Fruit fly (Drosophila melanogaster) whole organism, embryonic: ENCODE measurements around the gene slow.

Experiments
- CG10147 ChIP-seq: fragments of 200-800 bp; sonication (Bioruptor generic); optimal IDR thresholded peaks from 2 replicates; lab custom pipeline; 2019; ENCODE audit warnings: missing biosample characterization, mild to moderate bottlenecking, missing genetic modification characterization, moderate library complexity
- CG10209 ChIP-seq: fragments of 200-800 bp; sonication (Bioruptor generic); optimal IDR thresholded peaks from 3 replicates; lab custom pipeline; 2017; ENCODE audit warnings: missing biosample characterization, mild to moderate bottlenecking, missing genetic modification characterization, missing genetic modification reagents
- CG10274 ChIP-seq: fragments of 200-800 bp; sonication (Bioruptor generic); optimal IDR thresholded peaks from 3 replicates; lab custom pipeline; 2017; ENCODE audit warnings: missing biosample characterization, mild to moderate bottlenecking, missing genetic modification characterization
- CG10959 ChIP-seq: fragments of 200-800 bp; sonication (Bioruptor generic); IDR thresholded peaks from 2 replicates; pipeline ENCODE4 v1.3.6; 2022; ENCODE audit warnings: missing biosample characterization, missing genetic modification characterization
- CG10979 ChIP-seq: fragments of 200-800 bp; sonication (Bioruptor generic); optimal IDR thresholded peaks from 2 replicates; lab custom pipeline; 2018; ENCODE audit warnings: missing biosample characterization, mild to moderate bottlenecking, missing genetic modification characterization, moderate library complexity
- CG11723 ChIP-seq: fragments of 200-800 bp; sonication (Bioruptor generic); optimal IDR thresholded peaks from 2 replicates; lab custom pipeline; 2017; ENCODE audit warnings: missing biosample characterization, mild to moderate bottlenecking, missing genetic modification characterization
- CG12104 ChIP-seq: fragments of 200-800 bp; sonication (Bioruptor generic); optimal IDR thresholded peaks from 3 replicates; lab custom pipeline; 2016; ENCODE audit warnings: missing biosample characterization, missing genetic modification characterization
- CG12219 ChIP-seq: fragments of 200-800 bp; sonication (Bioruptor generic); optimal IDR thresholded peaks from 3 replicates; lab custom pipeline; 2018; ENCODE audit warnings: missing biosample characterization, mild to moderate bottlenecking, missing genetic modification characterization
- CG1647 ChIP-seq: fragments of 200-800 bp; sonication (Bioruptor generic); optimal IDR thresholded peaks from 3 replicates; lab custom pipeline; 2016; ENCODE audit warnings: missing biosample characterization, missing genetic modification characterization
- CG17568 ChIP-seq: fragments of 200-800 bp; sonication (Bioruptor generic); optimal IDR thresholded peaks from 2 replicates; lab custom pipeline; 2018; ENCODE audit warnings: missing biosample characterization, mild to moderate bottlenecking, missing genetic modification characterization, moderate library complexity
- CG18011 ChIP-seq: fragments of 200-800 bp; sonication (Bioruptor generic); optimal IDR thresholded peaks from 2 replicates; lab custom pipeline; 2017; ENCODE audit warnings: missing biosample characterization, missing genetic modification characterization, mild to moderate bottlenecking, moderate library complexity, missing genotype
- CG2199 ChIP-seq: fragments of 200-800 bp; sonication (Bioruptor generic); IDR thresholded peaks from 3 replicates; pipeline ENCODE4 v1.3.6; 2022; ENCODE audit warnings: missing biosample characterization, missing genetic modification characterization
- CG31224 ChIP-seq: fragments of 200-800 bp; sonication (Bioruptor generic); IDR thresholded peaks from 2 replicates; pipeline ENCODE4 v1.3.6; 2022; ENCODE audit warnings: missing biosample characterization, missing genetic modification characterization
- CG34422 ChIP-seq: fragments of 200-800 bp; sonication (Bioruptor generic); IDR thresholded peaks from 3 replicates; pipeline ENCODE4 v1.3.6; 2022; ENCODE audit warnings: missing biosample characterization, missing genetic modification characterization
- CG7372 ChIP-seq: fragments of 200-800 bp; sonication (Bioruptor generic); IDR thresholded peaks from 2 replicates; pipeline ENCODE4 v1.3.6; 2022; ENCODE audit warnings: missing biosample characterization, missing genetic modification characterization
- CG7839 ChIP-seq: fragments of 200-800 bp; sonication (Bioruptor generic); optimal IDR thresholded peaks from 3 replicates; lab custom pipeline; 2018; ENCODE audit warnings: missing biosample characterization, mild to moderate bottlenecking, missing genetic modification characterization, moderate library complexity
- CG8478 ChIP-seq: fragments of >200 bp; optimal IDR thresholded peaks from 2 replicates; lab custom pipeline; 2018
- CG8924 ChIP-seq: fragments of 200-800 bp; optimal IDR thresholded peaks from 3 replicates; lab custom pipeline; 2019; ENCODE audit warnings: missing biosample characterization, mild to moderate bottlenecking, missing genetic modification characterization, moderate library complexity
- CTCF ChIP-seq: fragments of 200-800 bp; sonication (Bioruptor generic); optimal IDR thresholded peaks from 2 replicates; lab custom pipeline; 2017; ENCODE audit warnings: missing biosample characterization, mild to moderate bottlenecking, missing genetic modification characterization, moderate library complexity
- CoRest ChIP-seq: fragments of 200-800 bp; sonication (Bioruptor generic); optimal IDR thresholded peaks from 3 replicates; lab custom pipeline; 2018; ENCODE audit warnings: missing biosample characterization, mild to moderate bottlenecking, missing genetic modification characterization, moderate library complexity
- D19A ChIP-seq: fragments of 200-800 bp; optimal IDR thresholded peaks from 3 replicates; lab custom pipeline; 2019; ENCODE audit warnings: missing biosample characterization, mild to moderate bottlenecking, missing genetic modification characterization, moderate library complexity
- Dip2 ChIP-seq: fragments of 200-800 bp; sonication (Bioruptor generic); IDR thresholded peaks from 2 replicates; pipeline ENCODE4 v1.3.6; 2022; ENCODE audit warnings: missing biosample characterization, missing genetic modification characterization
- Dip3 ChIP-seq: fragments of 200-800 bp; sonication (Bioruptor generic); optimal IDR thresholded peaks from 3 replicates; lab custom pipeline; 2016; ENCODE audit warnings: missing biosample characterization, missing genetic modification characterization
- Fer2 ChIP-seq: fragments of 200-800 bp; sonication (Bioruptor generic); optimal IDR thresholded peaks from 2 replicates; lab custom pipeline; 2018; ENCODE audit warnings: missing biosample characterization, mild to moderate bottlenecking, missing genetic modification characterization, moderate library complexity
- H2.0 ChIP-seq: fragments of 200-800 bp; sonication (Bioruptor generic); IDR thresholded peaks from 2 replicates; pipeline ENCODE4 v1.3.6; 2022; ENCODE audit warnings: missing biosample characterization, missing genetic modification characterization
- Jarid2 ChIP-seq: fragments of 200-800 bp; sonication (Bioruptor generic); optimal IDR thresholded peaks from 3 replicates; lab custom pipeline; 2017; ENCODE audit warnings: mild to moderate bottlenecking, missing biosample characterization, missing genetic modification reagents, missing genetic modification characterization
- Lhr ChIP-seq: fragments of 200-800 bp; sonication (Bioruptor generic); optimal IDR thresholded peaks from 3 replicates; lab custom pipeline; 2017; ENCODE audit warnings: mild to moderate bottlenecking, missing biosample characterization, missing genetic modification reagents, missing genetic modification characterization
- NC2α ChIP-seq: fragments of 200-800 bp; sonication (Bioruptor generic); optimal IDR thresholded peaks from 2 replicates; lab custom pipeline; 2016; ENCODE audit warnings: missing biosample characterization, missing genetic modification characterization
- Nf-YB ChIP-seq: fragments of 200-800 bp; sonication (Bioruptor generic); optimal IDR thresholded peaks from 3 replicates; lab custom pipeline; 2019; ENCODE audit warnings: missing biosample characterization, mild to moderate bottlenecking, missing genetic modification characterization, moderate library complexity
- Nf-YC ChIP-seq: fragments of 200-800 bp; optimal IDR thresholded peaks from 3 replicates; lab custom pipeline; 2019; ENCODE audit warnings: missing biosample characterization, mild to moderate bottlenecking, missing genetic modification characterization, moderate library complexity
- Stat92E ChIP-seq, 3 experiments: fragments of >200 bp in 2 of 3; fragments of 200-800 bp in 1 of 3; sonication (Bioruptor generic) in 1 of 3; optimal IDR thresholded peaks; 2 replicates each; lab custom pipeline; 2017 to 2019; ENCODE audit warnings: missing biosample characterization in 3 of 3, missing genetic modification characterization in 3 of 3, mild to moderate bottlenecking in 1 of 3, moderate library complexity in 1 of 3
- ara ChIP-seq: fragments of 200-800 bp; sonication (Bioruptor generic); IDR thresholded peaks from 2 replicates; pipeline ENCODE4 v1.3.6; 2022; ENCODE audit warnings: missing biosample characterization, missing genetic modification characterization
- ash1 ChIP-seq: fragments of 200-800 bp; sonication (Bioruptor generic); optimal IDR thresholded peaks from 2 replicates; lab custom pipeline; 2018; ENCODE audit warnings: missing biosample characterization, mild to moderate bottlenecking, missing genetic modification characterization
- az2 ChIP-seq: fragments of 200-800 bp; sonication (Bioruptor generic); optimal IDR thresholded peaks from 3 replicates; lab custom pipeline; 2016; ENCODE audit warnings: missing biosample characterization, missing genetic modification characterization
- bsh ChIP-seq, 2 experiments: fragments of 200-800 bp; sonication (Bioruptor generic); optimal IDR thresholded peaks; 2 replicates each; lab custom pipeline; 2017 to 2018; ENCODE audit warnings: mild to moderate bottlenecking in 2 of 2, missing biosample characterization in 2 of 2, missing genetic modification characterization in 2 of 2, moderate library complexity in 1 of 2
- caup ChIP-seq: fragments of 200-800 bp; sonication (Bioruptor generic); optimal IDR thresholded peaks from 3 replicates; lab custom pipeline; 2017; ENCODE audit warnings: missing biosample characterization, mild to moderate bottlenecking, missing genetic modification characterization, moderate library complexity; ENCODE audit not compliant: severe bottlenecking
- danr ChIP-seq: fragments of 200-800 bp; sonication (Bioruptor generic); IDR thresholded peaks from 2 replicates; pipeline ENCODE4 v1.3.6; 2022; ENCODE audit warnings: missing biosample characterization, missing genetic modification characterization
- disco-r ChIP-seq: fragments of 200-800 bp; sonication (Bioruptor generic); optimal IDR thresholded peaks from 2 replicates; lab custom pipeline; 2016; ENCODE audit warnings: missing biosample characterization, missing genetic modification characterization
- eyg ChIP-seq: fragments of 200-800 bp; sonication (Bioruptor generic); optimal IDR thresholded peaks from 3 replicates; lab custom pipeline; 2016; ENCODE audit warnings: missing biosample characterization, missing genetic modification characterization
- gsb-n ChIP-seq: fragments of 200-800 bp; sonication (Bioruptor generic); optimal IDR thresholded peaks from 3 replicates; lab custom pipeline; 2018; ENCODE audit warnings: missing biosample characterization, mild to moderate bottlenecking, missing genetic modification characterization
- ham ChIP-seq: fragments of 200-800 bp; sonication (Bioruptor generic); IDR thresholded peaks from 2 replicates; pipeline ENCODE4 v1.3.6; 2022; ENCODE audit warnings: missing biosample characterization, missing genetic modification characterization
- otp ChIP-seq: fragments of 200-800 bp; sonication (Bioruptor generic); IDR thresholded peaks from 3 replicates; pipeline ENCODE4, ENCODE4 v1.3.6; 2022; ENCODE audit warnings: missing biosample characterization, missing genetic modification characterization
- prd ChIP-seq, 3 experiments: fragments of >200 bp in 2 of 3; fragments of 200-800 bp in 1 of 3; sonication (Bioruptor generic) in 1 of 3; optimal IDR thresholded peaks in 2 of 3; IDR thresholded peaks in 1 of 3; 2 replicates in 2 of 3; 3 replicates in 1 of 3; pipeline versions ENCODE4 v1.3.6 to Lab custom; 2017 to 2022; ENCODE audit warnings: missing biosample characterization in 1 of 3, missing genetic modification characterization in 1 of 3
- ranshi ChIP-seq: fragments of 200-800 bp; sonication (Bioruptor generic); IDR thresholded peaks from 2 replicates; pipeline ENCODE4 v1.3.6; 2022; ENCODE audit warnings: missing biosample characterization, missing genetic modification characterization
- sna ChIP-seq: fragments of 200-800 bp; sonication (Bioruptor generic); IDR thresholded peaks from 2 replicates; pipeline ENCODE4 v1.3.6; 2022; ENCODE audit warnings: missing biosample characterization, missing genetic modification characterization; ENCODE audit not compliant: partially characterized antibody
- sug ChIP-seq: fragments of 200-800 bp; optimal IDR thresholded peaks from 2 replicates; lab custom pipeline; 2019; ENCODE audit warnings: missing biosample characterization, mild to moderate bottlenecking, missing genetic modification characterization, moderate library complexity
- tap ChIP-seq: fragments of 200-800 bp; optimal IDR thresholded peaks from 3 replicates; lab custom pipeline; 2019; ENCODE audit warnings: missing biosample characterization, mild to moderate bottlenecking, missing genetic modification characterization, moderate library complexity
- tgo ChIP-seq: fragments of 200-800 bp; sonication (Bioruptor generic); IDR thresholded peaks from 3 replicates; pipeline ENCODE4 v1.3.6; 2022; ENCODE audit warnings: missing biosample characterization, missing genetic modification characterization
- tio ChIP-seq: fragments of 200-800 bp; sonication (Bioruptor generic); optimal IDR thresholded peaks from 2 replicates; lab custom pipeline; 2017; ENCODE audit warnings: missing biosample characterization, missing genetic modification characterization, inconsistent platforms
- ttk ChIP-seq: fragments of 200-800 bp; sonication (Bioruptor generic); IDR thresholded peaks from 2 replicates; pipeline ENCODE4 v2.1.2; 2022; ENCODE audit warnings: missing biosample characterization, missing genetic modification characterization
- unc-4 ChIP-seq: fragments of 200-800 bp; sonication (Bioruptor generic); IDR thresholded peaks from 2 replicates; pipeline ENCODE4 v1.3.6; 2022; ENCODE audit warnings: missing biosample characterization, missing genetic modification characterization; ENCODE audit not compliant: partially characterized antibody

Gene slow

DNA sequence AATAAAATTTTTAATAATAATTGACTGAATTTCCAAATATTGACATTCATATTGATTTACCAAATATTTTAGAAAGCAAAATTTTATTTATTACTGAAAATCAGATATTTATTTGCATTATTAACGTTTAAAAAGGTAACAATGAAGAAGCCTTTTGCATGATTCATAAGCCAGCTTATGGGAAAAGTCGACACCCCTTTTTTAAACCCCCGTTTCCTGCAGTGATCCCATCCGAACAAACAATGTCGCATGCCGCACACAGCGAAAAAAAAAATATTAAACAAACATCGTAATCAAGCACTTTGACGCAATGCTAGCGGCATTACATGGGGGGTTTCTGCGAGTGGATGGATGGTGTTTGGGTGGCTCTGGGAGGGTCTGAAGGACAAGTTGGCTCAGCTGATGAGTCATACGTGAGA is 30.6 kb upstream of the slow start (continued):
- TF ChIP-seq CG10959 (no peak), CG2199 (GFP tag; lab: Robert Waterston, UW) (no peak), CG1647 (no peak), disco-r (GFP tag; lab: Kevin White, UChicago) (no peak), prd (optimal IDR thresholded peaks at IDR 0.05; lab: Kevin White, UChicago) (no peak), prd (GFP tag; IDR thresholded peaks at IDR 0.05; lab: Robert Waterston, UW) (no peak), Nf-YB (GFP tag; lab: Kevin White, UChicago) (no peak), CG12219 (GFP tag; lab: Kevin White, UChicago) (no peak), CG17568 (GFP tag; lab: Kevin White, UChicago) (peak; percentile 4), bsh (GFP tag; optimal IDR thresholded peaks at IDR 0.05; lab: Kevin White, UChicago) (peak in 1 of 2 experiments; percentile 8), az2 (GFP tag; lab: Kevin White, UChicago) (no peak), D19A (tag; lab: Kevin White, UChicago) (peak; percentile 25), CG10147 (GFP tag; lab: Kevin White, UChicago) (peak; percentile 46), CG10274 (no peak), ara (GFP tag; lab: Robert Waterston, UW) (0 out of 2 replicates have a peak, but pooled peaks have one; percentile 29), sna (GFP tag; lab: Robert Waterston, UW) (no peak), NC2α (GFP tag; lab: Kevin White, UChicago) (no peak), CG7372 (GFP tag; lab: Robert Waterston, UW) (no peak), danr (GFP tag; lab: Robert Waterston, UW) (no peak), H2.0 (GFP tag; lab: Robert Waterston, UW) (no peak), unc-4 (GFP tag; lab: Robert Waterston, UW) (no peak), ash1 (GFP tag; lab: Kevin White, UChicago) (no peak), CG31224 (GFP tag; lab: Robert Waterston, UW) (no peak), ranshi (0 out of 2 replicates have a peak, but pooled peaks have one; percentile 12), Dip2 (GFP tag; lab: Robert Waterston, UW) (no peak), sug (tag; lab: Kevin White, UChicago) (peak; percentile 7), CG10209 (peak; percentile 27), CG10979 (no peak), CG34422 (GFP tag; lab: Robert Waterston, UW) (no peak), CG8478 (lab: Kevin White, UChicago) (no peak), Stat92E (GFP tag; optimal IDR thresholded peaks at IDR 0.05; lab: Kevin White, UChicago) (no peak), CG18011 (GFP tag; lab: Kevin White, UChicago) (no peak), CTCF (GFP tag; lab: Kevin White, UChicago) (no peak), caup (GFP tag; lab: Kevin White, UChicago) (peak; percentile 54), CG12104 (GFP tag; lab: Kevin White, UChicago) (no peak), CG7839 (tag; lab: Kevin White, UChicago) (peak; percentile 51), Nf-YC (tag; lab: Kevin White, UChicago) (no peak), Dip3 (GFP tag; lab: Kevin White, UChicago) (peak; percentile 39), tap (tag; lab: Kevin White, UChicago) (no peak), tgo (GFP tag; lab: Robert Waterston, UW) (no peak; the same call in 2 of the 3 replicates), ttk (GFP tag; lab: Robert Waterston, UW) (no peak), ham (GFP tag; lab: Robert Waterston, UW) (no peak; the same call in 1 of the 2 replicates), Lhr (GFP tag; lab: Kevin White, UChicago) (no peak), CoRest (tag; lab: Kevin White, UChicago) (peak; percentile 44), CG8924 (peak; percentile 36), CG11723 (no peak), Jarid2 (GFP tag; lab: Kevin White, UChicago) (no peak), tio (GFP tag; lab: Kevin White, UChicago) (no peak), Fer2 (tag; lab: Kevin White, UChicago) (no peak), eyg (no peak), gsb-n (tag; lab: Kevin White, UChicago) (no peak), otp (no peak)
